Fruit fly (Drosophila melanogaster) whole organism, embryonic: ENCODE measurements around the gene CG32983.

ENCODE experiments used
- CG10209 ChIP-seq: fragments of 200-800 bp; sonication (Bioruptor generic); optimal IDR thresholded peaks from 3 replicates; lab custom pipeline; 2017; ENCODE audit warnings: missing biosample characterization, mild to moderate bottlenecking, missing genetic modification characterization, missing genetic modification reagents
- CG10654 ChIP-seq: fragments of 200-800 bp; sonication (Bioruptor generic); optimal IDR thresholded peaks from 2 replicates; lab custom pipeline; 2016; ENCODE audit warnings: missing biosample characterization, missing genetic modification characterization
- CG10959 ChIP-seq: fragments of 200-800 bp; sonication (Bioruptor generic); IDR thresholded peaks from 2 replicates; pipeline ENCODE4 v1.3.6; 2022; ENCODE audit warnings: missing biosample characterization, missing genetic modification characterization
- CG11456 ChIP-seq: fragments of 200-800 bp; sonication (Bioruptor generic); IDR thresholded peaks from 3 replicates; pipeline ENCODE4 v1.3.6; 2022; ENCODE audit warnings: missing biosample characterization, missing genetic modification characterization
- CG11504 ChIP-seq: fragments of 200-800 bp; sonication (Bioruptor generic); optimal IDR thresholded peaks from 3 replicates; lab custom pipeline; 2019; ENCODE audit warnings: missing biosample characterization, mild to moderate bottlenecking, missing genetic modification characterization, moderate library complexity
- CG14441 ChIP-seq: fragments of 200-800 bp; sonication (Bioruptor generic); IDR thresholded peaks from 2 replicates; pipeline ENCODE4 v1.3.6; 2022; ENCODE audit warnings: missing biosample characterization, missing genetic modification characterization
- CG14710 ChIP-seq: fragments of 200-800 bp; sonication (Bioruptor generic); optimal IDR thresholded peaks from 3 replicates; lab custom pipeline; 2019; ENCODE audit warnings: missing biosample characterization, mild to moderate bottlenecking, missing genetic modification characterization, moderate library complexity
- CG14860 ChIP-seq: fragments of 200-800 bp; sonication (Bioruptor generic); IDR thresholded peaks from 3 replicates; pipeline ENCODE4 v1.3.6; 2022; ENCODE audit warnings: missing biosample characterization, missing genetic modification characterization; ENCODE audit not compliant: partially characterized antibody
- CG1603 ChIP-seq: fragments of 200-800 bp; sonication (Bioruptor generic); optimal IDR thresholded peaks from 2 replicates; lab custom pipeline; 2019; ENCODE audit warnings: missing biosample characterization, mild to moderate bottlenecking, missing genetic modification characterization, moderate library complexity
- CG17359 ChIP-seq: fragments of 200-800 bp; sonication (Bioruptor generic); optimal IDR thresholded peaks from 3 replicates; lab custom pipeline; 2018; ENCODE audit warnings: missing biosample characterization, mild to moderate bottlenecking, missing genetic modification characterization, moderate library complexity
- CG3407 ChIP-seq: fragments of 200-800 bp; sonication (Bioruptor generic); optimal IDR thresholded peaks from 2 replicates; lab custom pipeline; 2018; ENCODE audit warnings: missing biosample characterization, mild to moderate bottlenecking, missing genetic modification characterization
- CG4730 ChIP-seq: fragments of 200-800 bp; sonication (Bioruptor generic); IDR thresholded peaks from 2 replicates; pipeline ENCODE4 v1.3.6; 2022; ENCODE audit warnings: missing biosample characterization, missing genetic modification characterization
- CG5180 ChIP-seq: fragments of 200-800 bp; sonication (Bioruptor generic); optimal IDR thresholded peaks from 3 replicates; lab custom pipeline; 2017; ENCODE audit warnings: missing biosample characterization, missing genetic modification characterization, mild to moderate bottlenecking, moderate library complexity, missing genetic modification reagents
- CG8089 ChIP-seq: fragments of 200-800 bp; sonication (Bioruptor generic); optimal IDR thresholded peaks from 3 replicates; lab custom pipeline; 2016; ENCODE audit warnings: missing biosample characterization, missing genetic modification characterization
- CG9215 ChIP-seq: fragments of 200-800 bp; sonication (Bioruptor generic); IDR thresholded peaks from 2 replicates; pipeline ENCODE4 v1.3.6; 2022; ENCODE audit warnings: missing biosample characterization, missing genetic modification characterization
- CG9817 ChIP-seq: fragments of 200-800 bp; sonication (Bioruptor generic); optimal IDR thresholded peaks from 2 replicates; lab custom pipeline; 2018; ENCODE audit warnings: missing biosample characterization, mild to moderate bottlenecking, missing genetic modification characterization, moderate library complexity
- CG9876 ChIP-seq: fragments of 200-800 bp; sonication (Bioruptor generic); optimal IDR thresholded peaks from 2 replicates; lab custom pipeline; 2016; ENCODE audit warnings: missing biosample characterization, missing genetic modification characterization
- CoRest ChIP-seq: fragments of 200-800 bp; sonication (Bioruptor generic); optimal IDR thresholded peaks from 3 replicates; lab custom pipeline; 2018; ENCODE audit warnings: missing biosample characterization, mild to moderate bottlenecking, missing genetic modification characterization, moderate library complexity
- H15 ChIP-seq: fragments of 200-800 bp; sonication (Bioruptor generic); IDR thresholded peaks from 3 replicates; pipeline ENCODE4 v1.3.6; 2022; ENCODE audit warnings: missing biosample characterization, missing genetic modification characterization
- H2.0 ChIP-seq: fragments of 200-800 bp; sonication (Bioruptor generic); IDR thresholded peaks from 2 replicates; pipeline ENCODE4 v1.3.6; 2022; ENCODE audit warnings: missing biosample characterization, missing genetic modification characterization
- HLH3B ChIP-seq: fragments of 200-800 bp; sonication (Bioruptor generic); IDR thresholded peaks from 2 replicates; pipeline ENCODE4 v1.3.6; 2022; ENCODE audit warnings: missing biosample characterization, missing genetic modification characterization
- HLH54F ChIP-seq: fragments of 200-800 bp; sonication (Bioruptor generic); optimal IDR thresholded peaks from 3 replicates; lab custom pipeline; 2016; ENCODE audit warnings: missing biosample characterization, missing genetic modification characterization
- HmgZ ChIP-seq: fragments of 200-800 bp; sonication (Bioruptor generic); optimal IDR thresholded peaks from 2 replicates; lab custom pipeline; 2018; ENCODE audit warnings: missing biosample characterization, mild to moderate bottlenecking, missing genetic modification characterization
- Optix ChIP-seq: fragments of 200-800 bp; sonication (Bioruptor generic); IDR thresholded peaks from 3 replicates; pipeline ENCODE4 v1.3.6; 2022; ENCODE audit warnings: missing biosample characterization, missing genetic modification characterization
- Poxn ChIP-seq: fragments of 200-800 bp; sonication (Bioruptor generic); IDR thresholded peaks from 2 replicates; pipeline ENCODE4 v1.3.6; 2022; ENCODE audit warnings: missing biosample characterization, missing genetic modification characterization
- Tbp ChIP-seq: fragments of >200 bp; optimal IDR thresholded peaks from 2 replicates; lab custom pipeline; 2018; ENCODE audit warnings: missing biosample characterization, missing genetic modification characterization
- abd-A ChIP-seq: fragments of 200-800 bp; sonication (Bioruptor generic); optimal IDR thresholded peaks from 3 replicates; lab custom pipeline; 2019; ENCODE audit warnings: missing biosample characterization, mild to moderate bottlenecking, missing genetic modification characterization, moderate library complexity
- ap ChIP-seq: fragments of 200-800 bp; sonication (Bioruptor generic); IDR thresholded peaks from 2 replicates; pipeline ENCODE4 v1.3.6; 2022; ENCODE audit warnings: missing biosample characterization, missing genetic modification characterization
- bigmax ChIP-seq: fragments of 200-800 bp; sonication (Bioruptor generic); optimal IDR thresholded peaks from 2 replicates; lab custom pipeline; 2018; ENCODE audit warnings: missing biosample characterization, mild to moderate bottlenecking, missing genetic modification characterization
- cato ChIP-seq: fragments of 200-800 bp; sonication (Bioruptor generic); optimal IDR thresholded peaks from 2 replicates; lab custom pipeline; 2016; ENCODE audit warnings: missing biosample characterization, missing genetic modification characterization, borderline replicate concordance
- chinmo ChIP-seq: fragments of 200-800 bp; sonication (Bioruptor generic); IDR thresholded peaks from 4 replicates; pipeline ENCODE4 v1.3.6; 2022; ENCODE audit warnings: missing biosample characterization, missing genetic modification characterization; ENCODE audit not compliant: partially characterized antibody
- ci ChIP-seq: fragments of 200-800 bp; sonication (Bioruptor generic); IDR thresholded peaks from 3 replicates; pipeline ENCODE4 v1.3.6; 2022; ENCODE audit warnings: missing biosample characterization, missing genetic modification characterization
- dimm ChIP-seq: fragments of 200-800 bp; sonication (Bioruptor generic); IDR thresholded peaks from 2 replicates; pipeline ENCODE4 v1.3.6; 2022; ENCODE audit warnings: missing biosample characterization, missing genetic modification characterization
- dpn ChIP-seq, 2 experiments: fragments of 200-800 bp; sonication (Bioruptor generic); optimal IDR thresholded peaks; 3 replicates each; lab custom pipeline; 2016; ENCODE audit warnings: missing biosample characterization in 2 of 2, missing genetic modification characterization in 2 of 2
- ems ChIP-seq: fragments of 200-800 bp; sonication (Bioruptor generic); optimal IDR thresholded peaks from 3 replicates; lab custom pipeline; 2016; ENCODE audit warnings: missing biosample characterization, missing genetic modification characterization
- exex ChIP-seq: fragments of 200-800 bp; sonication (Bioruptor generic); optimal IDR thresholded peaks from 4 replicates; lab custom pipeline; 2018; ENCODE audit warnings: missing biosample characterization, mild to moderate bottlenecking, missing genetic modification characterization, moderate library complexity
- fu2 ChIP-seq: fragments of 200-800 bp; sonication (Bioruptor generic); optimal IDR thresholded peaks from 2 replicates; lab custom pipeline; 2016; ENCODE audit warnings: missing biosample characterization, missing genetic modification characterization
- ind ChIP-seq: fragments of 200-800 bp; sonication (Bioruptor generic); optimal IDR thresholded peaks from 3 replicates; lab custom pipeline; 2016; ENCODE audit warnings: missing biosample characterization, missing genetic modification characterization
- kay ChIP-seq: fragments of 200-800 bp; sonication (Bioruptor generic); optimal IDR thresholded peaks from 2 replicates; lab custom pipeline; 2016; ENCODE audit warnings: missing biosample characterization, missing genetic modification characterization
- onecut ChIP-seq: fragments of 200-800 bp; sonication (Bioruptor generic); IDR thresholded peaks from 2 replicates; pipeline ENCODE4 v1.3.6; 2022; ENCODE audit warnings: missing biosample characterization, missing genetic modification characterization
- otp ChIP-seq: fragments of 200-800 bp; sonication (Bioruptor generic); IDR thresholded peaks from 3 replicates; pipeline ENCODE4, ENCODE4 v1.3.6; 2022; ENCODE audit warnings: missing biosample characterization, missing genetic modification characterization
- run ChIP-seq: fragments of 200-800 bp; sonication (Bioruptor generic); optimal IDR thresholded peaks from 3 replicates; lab custom pipeline; 2018; ENCODE audit warnings: missing biosample characterization, mild to moderate bottlenecking, missing genetic modification characterization
- seq ChIP-seq: fragments of 200-800 bp; sonication (Bioruptor generic); IDR thresholded peaks from 2 replicates; pipeline ENCODE4 v1.3.6; 2022; ENCODE audit warnings: missing biosample characterization, missing genetic modification characterization
- sna ChIP-seq: fragments of 200-800 bp; sonication (Bioruptor generic); IDR thresholded peaks from 2 replicates; pipeline ENCODE4 v1.3.6; 2022; ENCODE audit warnings: missing biosample characterization, missing genetic modification characterization; ENCODE audit not compliant: partially characterized antibody
- sqz ChIP-seq: fragments of 200-800 bp; sonication (Bioruptor generic); optimal IDR thresholded peaks from 3 replicates; lab custom pipeline; 2018; ENCODE audit warnings: missing biosample characterization, mild to moderate bottlenecking, missing genetic modification characterization
- sr ChIP-seq: fragments of 200-800 bp; sonication (Bioruptor generic); IDR thresholded peaks from 3 replicates; pipeline ENCODE4 v1.3.6; 2022; ENCODE audit warnings: missing biosample characterization, missing genetic modification characterization
- ssp ChIP-seq: fragments of 200-800 bp; sonication (Bioruptor generic); IDR thresholded peaks from 2 replicates; pipeline ENCODE4 v1.3.6; 2022; ENCODE audit warnings: missing biosample characterization, missing genetic modification characterization
- tgo ChIP-seq: fragments of 200-800 bp; sonication (Bioruptor generic); IDR thresholded peaks from 3 replicates; pipeline ENCODE4 v1.3.6; 2022; ENCODE audit warnings: missing biosample characterization, missing genetic modification characterization
- tin ChIP-seq: fragments of 200-800 bp; sonication (Bioruptor generic); optimal IDR thresholded peaks from 3 replicates; lab custom pipeline; 2016; ENCODE audit warnings: missing biosample characterization, missing genetic modification characterization
- vfl ChIP-seq: fragments of 200-800 bp; sonication (Bioruptor generic); optimal IDR thresholded peaks from 2 replicates; lab custom pipeline; 2016; ENCODE audit warnings: missing biosample characterization, missing genetic modification characterization
- vnd ChIP-seq: fragments of 200-800 bp; sonication (Bioruptor generic); IDR thresholded peaks from 3 replicates; pipeline ENCODE4 v1.3.6; 2022; ENCODE audit warnings: missing biosample characterization, missing genetic modification characterization; ENCODE audit not compliant: partially characterized antibody

CG32983 gene

dm6 chr2L:8860767-8861166, 4.9 kb upstream of the CG32983 start (continued):
- TF ChIP-seq otp (GFP tag; lab: Robert Waterston, UW) (0 out of 3 replicates have a peak, but pooled peaks have one; percentile 52), CG9817 (tag; lab: Kevin White, UChicago) (peak; percentile 22), CG11504 (tag; lab: Kevin White, UChicago) (peak; percentile 79), ems (GFP tag; lab: Kevin White, UChicago) (peak; percentile 21), CG5180 (GFP tag; lab: Kevin White, UChicago) (peak; percentile 40), bigmax (GFP tag; lab: Kevin White, UChicago) (no peak), cato (GFP tag; lab: Kevin White, UChicago) (peak; percentile 26), CG14710 (tag; lab: Kevin White, UChicago) (peak; percentile 79), CG14860 (GFP tag; lab: Robert Waterston, UW) (no peak), vnd (GFP tag; lab: Robert Waterston, UW) (no peak), CG9876 (GFP tag; lab: Kevin White, UChicago) (no peak), exex (tag; lab: Kevin White, UChicago) (peak; percentile 1), ssp (GFP tag; lab: Robert Waterston, UW) (peak; percentile 63), kay (GFP tag; lab: Kevin White, UChicago) (peak; percentile 13), CG8089 (GFP tag; lab: Kevin White, UChicago) (no peak), CG9215 (GFP tag; lab: Robert Waterston, UW) (peak; percentile 63), HLH54F (GFP tag; lab: Kevin White, UChicago) (no peak), H2.0 (GFP tag; lab: Robert Waterston, UW) (peak; percentile 48), ci (GFP tag; lab: Robert Waterston, UW) (peak; percentile 84), sqz (peak; percentile 45), seq (no peak), Poxn (GFP tag; lab: Robert Waterston, UW) (no peak), CG11456 (0 out of 3 replicates have a peak, but pooled peaks have one; percentile 63), Tbp (GFP tag; lab: Kevin White, UChicago) (no peak), sr (GFP tag; lab: Robert Waterston, UW) (0 out of 3 replicates have a peak, but pooled peaks have one; percentile 13), CG14441 (GFP tag; lab: Robert Waterston, UW) (peak; percentile 58), CG10959 (peak; percentile 82), ap (GFP tag; lab: Robert Waterston, UW) (peak; percentile 49; the same call in 1 of the 2 replicates), chinmo (GFP tag; lab: Robert Waterston, UW) (no peak), HLH3B (GFP tag; lab: Robert Waterston, UW) (peak; percentile 81), fu2 (GFP tag; lab: Kevin White, UChicago) (no peak), dpn (GFP tag; optimal IDR thresholded peaks at IDR 0.05; lab: Kevin White, UChicago) (peak; percentile 37 to 62), abd-A (no peak), HmgZ (no peak), ind (GFP tag; lab: Kevin White, UChicago) (peak; percentile 67), CG10654 (GFP tag; lab: Kevin White, UChicago) (peak; percentile 51), CG1603 (peak; percentile 62), sna (GFP tag; lab: Robert Waterston, UW) (no peak), vfl (GFP tag; lab: Kevin White, UChicago) (no peak), CoRest (tag; lab: Kevin White, UChicago) (peak; percentile 61), tgo (GFP tag; lab: Robert Waterston, UW) (peak; percentile 81), CG4730 (GFP tag; lab: Robert Waterston, UW) (peak; percentile 64), CG10209 (peak; percentile 50), H15 (GFP tag; lab: Robert Waterston, UW) (peak; percentile 78; the same call in 2 of the 3 replicates), run (tag; lab: Kevin White, UChicago) (peak; percentile 28), tin (GFP tag; lab: Kevin White, UChicago) (peak; percentile 78), CG3407 (GFP tag; lab: Kevin White, UChicago) (peak; percentile 43), dimm (GFP tag; lab: Robert Waterston, UW) (no peak), Optix (peak; percentile 30; the same call in 2 of the 3 replicates), CG17359 (tag; lab: Kevin White, UChicago) (peak; percentile 78), onecut (GFP tag; lab: Robert Waterston, UW) (peak; percentile 63)
